Worm (Caenorhabditis elegans): ENCODE results near the gene F12A10.8.

DNA sequence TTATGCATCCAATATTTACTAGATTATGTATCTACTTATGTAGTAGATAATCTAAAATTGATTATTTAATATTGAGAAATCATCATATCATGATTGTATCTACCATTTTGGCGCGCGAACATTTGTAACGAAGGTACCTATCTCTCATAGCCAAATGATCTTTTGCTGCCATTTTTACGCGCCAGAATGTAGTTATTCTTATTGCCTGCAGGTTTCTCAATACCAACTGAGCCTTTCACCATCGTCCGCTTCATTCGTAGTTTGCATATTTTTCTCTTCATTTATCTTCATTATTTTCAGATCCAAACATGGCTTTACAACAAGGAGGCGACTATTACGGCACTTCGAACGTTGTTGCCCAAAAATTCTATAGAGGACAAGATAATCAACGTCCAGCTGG is 27.0 kb upstream of the F12A10.8 start, which contains the start of gene ZK177.1:
- TF ChIP-seq blmp-1 (tag; optimal IDR thresholded peaks at IDR 0.05; ENCODE audit: insufficient read depth): no peak
- TF ChIP-seq unc-39 (tag; optimal IDR thresholded peaks at IDR 0.05): no peak
- TF ChIP-seq nhr-237 (tag; optimal IDR thresholded peaks at IDR 0.05): no peak
- no peak for TF ChIP-seq ztf-11 (tag; optimal IDR thresholded peaks at IDR 0.05)
- TF ChIP-seq mbf-1 (tag; optimal IDR thresholded peaks at IDR 0.05): no peak
- no peak for TF ChIP-seq sma-9 (GFP tag; optimal IDR thresholded peaks at IDR 0.05)
- TF ChIP-seq sma-9 (tag; optimal IDR thresholded peaks at IDR 0.05): no peak
- TF ChIP-seq alr-1 (tag; optimal IDR thresholded peaks at IDR 0.05): no peak
